Worm (Caenorhabditis elegans): ENCODE results near the gene sec-61.G.
A peak's percentile ranks its signal among the peaks of the same experiment; 100 is the strongest.

Gene sec-61.G

ce11 chrV:10897172-10897571 is 229 bp upstream of the sec-61.G start (continued):
- no peak for TF ChIP-seq hlh-13 (GFP tag; optimal IDR thresholded peaks at IDR 0.05)
- peak; percentile 49 for TF ChIP-seq ceh-48 (tag; optimal IDR thresholded peaks at IDR 0.05)
- TF ChIP-seq hlh-30 (tag; optimal IDR thresholded peaks at IDR 0.05; ENCODE audit: insufficient read depth), result peak; percentile 60
- no peak for TF ChIP-seq ttx-3 (tag; optimal IDR thresholded peaks at IDR 0.05)
- TF ChIP-seq ets-4 (tag; optimal IDR thresholded peaks at IDR 0.05), result peak; percentile 80
- peak; percentile 97 for TF ChIP-seq pax-1 (tag; optimal IDR thresholded peaks at IDR 0.05)
- TF ChIP-seq hlh-15 (tag; optimal IDR thresholded peaks at IDR 0.05), result no peak
- TF ChIP-seq ceh-34 (tag; optimal IDR thresholded peaks at IDR 0.05), result peak; percentile 89
- peak; percentile 4 for TF ChIP-seq ceh-6 (GFP tag; optimal IDR thresholded peaks at IDR 0.05)
- peak; percentile 67 for TF ChIP-seq eyg-1 (tag; optimal IDR thresholded peaks at IDR 0.05)
- TF ChIP-seq madf-2 (tag; optimal IDR thresholded peaks at IDR 0.05), result peak; percentile 79
- TF ChIP-seq tbx-2 (tag; optimal IDR thresholded peaks at IDR 0.05), result peak; percentile 92
- TF ChIP-seq ztf-16 (tag; optimal IDR thresholded peaks at IDR 0.05), result peak; percentile 68
- peak; percentile 26 for TF ChIP-seq tbx-7 (tag; optimal IDR thresholded peaks at IDR 0.05)
- no peak for TF ChIP-seq pag-3 (tag; optimal IDR thresholded peaks at IDR 0.05; ENCODE audit: borderline replicate concordance)
- TF ChIP-seq syd-9 (tag; optimal IDR thresholded peaks at IDR 0.05), result peak; percentile 47

ce11 chrV:10896706-10897105 is 237 bp downstream of the sec-61.G start:
- TF ChIP-seq ahr-1 (tag; optimal IDR thresholded peaks at IDR 0.05), result no peak
- TF ChIP-seq zip-5 (tag; optimal IDR thresholded peaks at IDR 0.05), result no peak
- TF ChIP-seq pat-9 (tag; optimal IDR thresholded peaks at IDR 0.05), result no peak
- no peak for TF ChIP-seq tbx-7 (tag; optimal IDR thresholded peaks at IDR 0.05)
- TF ChIP-seq pag-3 (tag; optimal IDR thresholded peaks at IDR 0.05; ENCODE audit: borderline replicate concordance), result no peak

- TF ChIP-seq fax-1 (tag; optimal IDR thresholded peaks at IDR 0.05) (no peak), ceh-2 (tag; optimal IDR thresholded peaks at IDR 0.05) (no peak), pha-4 (tag; optimal IDR thresholded peaks at IDR 0.05) (no peak), pag-3 (tag; optimal IDR thresholded peaks at IDR 0.05; ENCODE audit: borderline replicate concordance) (no peak), elt-2 (tag; optimal IDR thresholded peaks at IDR 0.05) (no peak), pros-1 (tag; optimal IDR thresholded peaks at IDR 0.05) (no peak), ceh-45 (GFP tag; IDR thresholded peaks at IDR 0.05) (no peak), fkh-10 (GFP tag; optimal IDR thresholded peaks at IDR 0.05) (no peak), rnt-1 (tag; optimal IDR thresholded peaks at IDR 0.05) (no peak), ceh-24 (tag; optimal IDR thresholded peaks at IDR 0.05) (no peak), pha-2 (tag; optimal IDR thresholded peaks at IDR 0.05) (no peak), sox-4 (tag; optimal IDR thresholded peaks at IDR 0.05) (no peak), Y22D7AL.16 (tag; optimal IDR thresholded peaks at IDR 0.05) (no peak), unc-86 (tag; optimal IDR thresholded peaks at IDR 0.05) (no peak), nhr-232 (tag; optimal IDR thresholded peaks at IDR 0.05) (no peak), dmd-4 (tag; optimal IDR thresholded peaks at IDR 0.05; ENCODE audit: borderline replicate concordance) (no peak), fkh-6 (tag; optimal IDR thresholded peaks at IDR 0.05) (no peak), ceh-48 (tag; optimal IDR thresholded peaks at IDR 0.05) (no peak)
Observed at ce11 chrV:10896295-10896694, 648 bp downstream of the sec-61.G start, which contains the start of gene F32D8.13. TSS of gene F32D8.13 (minus strand) at chrV:10896543.

ce11 chrV:10894601-10895000 is 2.3 kb downstream of the sec-61.G start, which contains the start of the genes F32D8.14 and F32D8.5:
TSS of gene F32D8.14 (minus strand) at chrV:10894788.
TSS of gene F32D8.5 (plus strand) at chrV:10894800.
- TF ChIP-seq ceh-31 (tag; optimal IDR thresholded peaks at IDR 0.05), result peak; percentile 92
- peak; percentile 24 for TF ChIP-seq pros-1 (tag; optimal IDR thresholded peaks at IDR 0.05)
- no peak for TF ChIP-seq ama-1 (optimal IDR thresholded peaks at IDR 0.05)
- TF ChIP-seq fkh-10 (GFP tag; optimal IDR thresholded peaks at IDR 0.05), result no peak
- TF ChIP-seq ceh-34 (tag; optimal IDR thresholded peaks at IDR 0.05), result peak; percentile 15
- no peak for TF ChIP-seq ceh-9 (tag; optimal IDR thresholded peaks at IDR 0.05)
- TF ChIP-seq C08G9.2 (tag; optimal IDR thresholded peaks at IDR 0.05), result peak; percentile 89
- peak; percentile 16 for TF ChIP-seq unc-55 (GFP tag; optimal IDR thresholded peaks at IDR 0.05)
- TF ChIP-seq ceh-2 (tag; optimal IDR thresholded peaks at IDR 0.05), result peak; percentile 75
- TF ChIP-seq ceh-24 (tag; optimal IDR thresholded peaks at IDR 0.05), result no peak
- TF ChIP-seq dmd-4 (tag; optimal IDR thresholded peaks at IDR 0.05; ENCODE audit: borderline replicate concordance), result no peak
- no peak for TF ChIP-seq K09A11.1 (tag; optimal IDR thresholded peaks at IDR 0.05; ENCODE audit: insufficient read depth)
- no peak for TF ChIP-seq gmeb-2 (tag; optimal IDR thresholded peaks at IDR 0.05)
- TF ChIP-seq mec-3 (tag; optimal IDR thresholded peaks at IDR 0.05; ENCODE audit: borderline replicate concordance), result no peak
- no peak for TF ChIP-seq ceh-30 (tag; optimal IDR thresholded peaks at IDR 0.05)
- TF ChIP-seq pha-2 (tag; optimal IDR thresholded peaks at IDR 0.05), result no peak
- no peak for TF ChIP-seq ceh-48 (tag; optimal IDR thresholded peaks at IDR 0.05)
- no peak for TF ChIP-seq ttx-3 (tag; optimal IDR thresholded peaks at IDR 0.05)
- no peak for TF ChIP-seq lim-6 (tag; optimal IDR thresholded peaks at IDR 0.05)
- no peak for TF ChIP-seq ceh-19 (GFP tag; optimal IDR thresholded peaks at IDR 0.05)
- peak; percentile 74 for TF ChIP-seq ref-2 (tag; optimal IDR thresholded peaks at IDR 0.05)
- TF ChIP-seq pha-4 (tag; optimal IDR thresholded peaks at IDR 0.05), result no peak
- no peak for TF ChIP-seq ceh-6 (GFP tag; optimal IDR thresholded peaks at IDR 0.05)
